Worm (Caenorhabditis elegans) whole organism, L2 larva: ENCODE results near the gene aat-4.
"Not testable (repeated sequence)": the region's sequence is repeated elsewhere in the genome, so short reads cannot be mapped to it uniquely, and the experiment has no call there.

Experiments
- F13H6.1 ChIP-seq: sonication (generic microtip); optimal IDR thresholded peaks from 2 replicates; lab custom pipeline; 2016; ENCODE audit warnings: missing genetic modification characterization, missing compliant biosample characterization
- R02D3.7 ChIP-seq: fragments of 150-350 bp; optimal IDR thresholded peaks from 2 replicates; lab custom pipeline; 2014; ENCODE audit warnings: missing biosample characterization, missing genetic modification characterization
- lin-39 ChIP-seq: fragments of 150-350 bp; optimal IDR thresholded peaks from 2 replicates; lab custom pipeline; 2014; ENCODE audit warnings: missing biosample characterization, missing genetic modification reagents, missing genetic modification characterization
- lsy-2 ChIP-seq, 2 experiments: fragments of 150-350 bp in 1 of 2; sonication (generic microtip) in 1 of 2; optimal IDR thresholded peaks; 2 replicates each; lab custom pipeline; 2014 to 2017; ENCODE audit warnings: missing biosample characterization in 2 of 2, missing genetic modification characterization in 2 of 2
- mdl-1 ChIP-seq, 2 experiments: fragments of 150-350 bp in 1 of 2; sonication (generic microtip) in 1 of 2; optimal IDR thresholded peaks; 2 replicates each; lab custom pipeline; 2017; ENCODE audit warnings: missing biosample characterization in 2 of 2, missing genetic modification characterization in 2 of 2
- nhr-11 ChIP-seq: fragments of 150-350 bp; optimal IDR thresholded peaks from 2 replicates; lab custom pipeline; 2014; ENCODE audit warnings: missing biosample characterization, missing genetic modification characterization
- snpc-4 ChIP-seq: fragments of 150-350 bp; optimal IDR thresholded peaks from 2 replicates; lab custom pipeline; 2014; ENCODE audit warnings: missing biosample characterization, missing genetic modification characterization
- unc-39 ChIP-seq: fragments of 150-350 bp; optimal IDR thresholded peaks from 2 replicates; lab custom pipeline; 2014; ENCODE audit warnings: missing biosample characterization, missing genetic modification characterization
- ztf-4 ChIP-seq: fragments of 150-350 bp; optimal IDR thresholded peaks from 2 replicates; lab custom pipeline; 2014; ENCODE audit warnings: missing biosample characterization, missing genetic modification characterization

- TF ChIP-seq unc-39 (tag; lab: Kevin White, UChicago); mdl-1 (tag; optimal IDR thresholded peaks at IDR 0.05; lab: Kevin White, UChicago); nhr-11 (tag; lab: Kevin White, UChicago); R02D3.7 (tag; lab: Kevin White, UChicago); ztf-4 (tag; lab: Kevin White, UChicago); F13H6.1; lsy-2 (tag; optimal IDR thresholded peaks at IDR 0.05; lab: Kevin White, UChicago); lin-39 (tag; lab: Kevin White, UChicago); snpc-4 (tag; lab: Kevin White, UChicago): not testable (repeated sequence)
Observed at ce11 chrIV:6317357-6317756, 41.8 kb upstream of the aat-4 start, which contains the start of gene Y73B6BL.12.
